Fruit fly (Drosophila melanogaster) whole organism, wandering third instar larva: Measurements from ENCODE around the gene CG13392.
A peak's percentile ranks its signal among the peaks of the same experiment; 100 is the strongest.

Experiments
- CG32264 ChIP-seq: fragments of 200-800 bp; sonication (Bioruptor generic); optimal IDR thresholded peaks from 2 replicates; lab custom pipeline; 2016; ENCODE audit warnings: missing biosample characterization, missing genetic modification characterization
- CG9705 ChIP-seq: fragments of 200-800 bp; sonication (Bioruptor generic); optimal IDR thresholded peaks from 2 replicates; lab custom pipeline; 2018; ENCODE audit warnings: missing biosample characterization, mild to moderate bottlenecking, missing genetic modification characterization
- CrebA ChIP-seq: fragments of 200-800 bp; sonication (Bioruptor generic); optimal IDR thresholded peaks from 2 replicates; lab custom pipeline; 2016; ENCODE audit warnings: missing biosample characterization, mild to moderate bottlenecking, missing genetic modification characterization, borderline replicate concordance
- Dfd ChIP-seq: fragments of >200 bp; optimal IDR thresholded peaks from 2 replicates; lab custom pipeline; 2017; ENCODE audit warnings: missing biosample characterization, missing genetic modification characterization
- Dif ChIP-seq: fragments of 200-275, 200-300 bp; sonication (Bioruptor generic); optimal IDR thresholded peaks from 2 replicates; lab custom pipeline; 2018; ENCODE audit warnings: missing biosample characterization, missing genetic modification characterization; ENCODE audit not compliant: partially characterized antibody
- GATAd ChIP-seq: sonication (Bioruptor generic); optimal IDR thresholded peaks from 2 replicates; lab custom pipeline; 2016; ENCODE audit warnings: missing biosample characterization, missing genetic modification characterization
- HLH106 ChIP-seq: fragments of 200-800 bp; optimal IDR thresholded peaks from 3 replicates; lab custom pipeline; 2019; ENCODE audit warnings: missing biosample characterization, mild to moderate bottlenecking, missing genetic modification characterization, moderate library complexity
- Hnf4 ChIP-seq: fragments of 200-800 bp; sonication (Bioruptor generic); optimal IDR thresholded peaks from 2 replicates; lab custom pipeline; 2016; ENCODE audit warnings: missing biosample characterization, mild to moderate bottlenecking, missing genetic modification characterization
- Hr83 ChIP-seq: fragments of 200-300 bp; sonication (Bioruptor generic); optimal IDR thresholded peaks from 2 replicates; lab custom pipeline; 2016; ENCODE audit warnings: missing biosample characterization, mild to moderate bottlenecking, missing genetic modification characterization, moderate library complexity; ENCODE audit not compliant: poor library complexity, severe bottlenecking
- Jra ChIP-seq: sonication (Bioruptor generic); optimal IDR thresholded peaks from 2 replicates; lab custom pipeline; 2016; ENCODE audit warnings: missing biosample characterization, missing genetic modification characterization
- Mio ChIP-seq: sonication (Bioruptor generic); optimal IDR thresholded peaks from 2 replicates; lab custom pipeline; 2016; ENCODE audit warnings: missing biosample characterization, missing genetic modification characterization
- Myc ChIP-seq: fragments of >200 bp; optimal IDR thresholded peaks from 2 replicates; lab custom pipeline; 2017
- N ChIP-seq: fragments of >200 bp; optimal IDR thresholded peaks from 2 replicates; lab custom pipeline; 2018; ENCODE audit warnings: missing biosample characterization, missing external identifiers, missing genetic modification characterization
- OdsH ChIP-seq: fragments of 200-800 bp; sonication (Bioruptor generic); optimal IDR thresholded peaks from 2 replicates; lab custom pipeline; 2016; ENCODE audit warnings: missing biosample characterization, mild to moderate bottlenecking, missing genetic modification characterization
- Rel ChIP-seq, 2 experiments: fragments of 200-800 bp; sonication (Bioruptor generic) in 1 of 2; optimal IDR thresholded peaks; 2 replicates in 1 of 2; 3 replicates in 1 of 2; lab custom pipeline; 2016 to 2019; ENCODE audit warnings: mild to moderate bottlenecking in 2 of 2, missing biosample characterization in 2 of 2, missing genetic modification characterization in 2 of 2, moderate library complexity in 1 of 2
- Sp1 ChIP-seq: fragments of 200-800 bp; sonication (Bioruptor generic); optimal IDR thresholded peaks from 3 replicates; lab custom pipeline; 2019; ENCODE audit warnings: missing biosample characterization, mild to moderate bottlenecking, missing genetic modification characterization, moderate library complexity
- Vsx2 ChIP-seq: fragments of 200-300, 225-300 bp; sonication (Bioruptor generic); optimal IDR thresholded peaks from 2 replicates; lab custom pipeline; 2018; ENCODE audit warnings: missing biosample characterization, missing genetic modification characterization; ENCODE audit not compliant: partially characterized antibody
- br ChIP-seq: fragments of 200-800 bp; sonication (Bioruptor generic); optimal IDR thresholded peaks from 2 replicates; lab custom pipeline; 2016; ENCODE audit warnings: missing biosample characterization, missing genetic modification characterization
- brk ChIP-seq: fragments of 200-800 bp; sonication (Bioruptor generic); optimal IDR thresholded peaks from 2 replicates; lab custom pipeline; 2016; ENCODE audit warnings: missing biosample characterization, mild to moderate bottlenecking, missing genetic modification characterization
- dl ChIP-seq, 2 experiments: fragments of 175-275, 200-275 bp in 1 of 2; fragments of 200-275 bp in 1 of 2; sonication (Bioruptor generic); optimal IDR thresholded peaks; lab custom pipeline; 2018; ENCODE audit warnings: mild to moderate bottlenecking in 2 of 2, missing biosample characterization in 2 of 2, missing genetic modification characterization in 2 of 2, moderate library complexity in 2 of 2; ENCODE audit not compliant: partially characterized antibody in 2 of 2, insufficient read depth in 1 of 2
- dmrt93B ChIP-seq: fragments of 200-800 bp; sonication (Bioruptor generic); optimal IDR thresholded peaks from 2 replicates; lab custom pipeline; 2018; ENCODE audit warnings: missing biosample characterization, mild to moderate bottlenecking, missing genetic modification characterization
- dsf ChIP-seq: sonication (Bioruptor generic); optimal IDR thresholded peaks from 2 replicates; lab custom pipeline; 2016; ENCODE audit warnings: missing biosample characterization, missing genetic modification characterization, borderline replicate concordance
- ey ChIP-seq: fragments of 200-800 bp; sonication (Bioruptor generic); optimal IDR thresholded peaks from 2 replicates; lab custom pipeline; 2016; ENCODE audit warnings: missing biosample characterization, missing genetic modification characterization
- foxo ChIP-seq, 2 experiments: fragments of 200-800 bp; sonication (Bioruptor generic); optimal IDR thresholded peaks; 2 replicates in 1 of 2; 3 replicates in 1 of 2; lab custom pipeline; 2016 to 2017; ENCODE audit warnings: missing biosample characterization in 2 of 2, missing genetic modification characterization in 2 of 2
- fru ChIP-seq: fragments of 200-800 bp; sonication (Bioruptor generic); optimal IDR thresholded peaks from 3 replicates; lab custom pipeline; 2016; ENCODE audit warnings: missing biosample characterization, mild to moderate bottlenecking, missing genetic modification characterization
- jim ChIP-seq: fragments of 175-275, 200-325 bp; sonication (Bioruptor generic); optimal IDR thresholded peaks from 2 replicates; lab custom pipeline; 2016; ENCODE audit warnings: missing biosample characterization, mild to moderate bottlenecking, missing genetic modification characterization
- lola ChIP-seq: fragments of >200 bp; optimal IDR thresholded peaks from 2 replicates; lab custom pipeline; 2017; ENCODE audit warnings: missing biosample characterization, missing genetic modification characterization
- pan ChIP-seq: fragments of >200 bp; optimal IDR thresholded peaks from 2 replicates; lab custom pipeline; 2017
- psq ChIP-seq: fragments of 200-800 bp; sonication (Bioruptor generic); optimal IDR thresholded peaks from 3 replicates; lab custom pipeline; 2017; ENCODE audit warnings: missing biosample characterization, mild to moderate bottlenecking, missing genetic modification characterization, moderate library complexity
- rgr ChIP-seq: fragments of 200-800 bp; sonication (Bioruptor generic); optimal IDR thresholded peaks from 3 replicates; lab custom pipeline; 2016; ENCODE audit warnings: missing biosample characterization, mild to moderate bottlenecking, missing genetic modification characterization
- sage ChIP-seq: fragments of 200-800 bp; sonication (Bioruptor generic); optimal IDR thresholded peaks from 2 replicates; lab custom pipeline; 2016; ENCODE audit warnings: missing biosample characterization, mild to moderate bottlenecking, missing genetic modification characterization
- sv ChIP-seq: fragments of 200-800 bp; sonication (Bioruptor generic); optimal IDR thresholded peaks from 3 replicates; lab custom pipeline; 2016; ENCODE audit warnings: missing biosample characterization, missing genetic modification characterization
- tai ChIP-seq: sonication (Bioruptor generic); optimal IDR thresholded peaks from 2 replicates; lab custom pipeline; 2016; ENCODE audit warnings: missing biosample characterization, missing genetic modification characterization
- usp ChIP-seq: fragments of >200 bp; optimal IDR thresholded peaks from 2 replicates; lab custom pipeline; 2017; ENCODE audit warnings: missing biosample characterization, missing genetic modification characterization
- woc ChIP-seq: sonication (Bioruptor generic); optimal IDR thresholded peaks from 2 replicates; lab custom pipeline; 2016; ENCODE audit warnings: missing biosample characterization, mild to moderate bottlenecking, missing genetic modification characterization

Gene CG13392

DNA sequence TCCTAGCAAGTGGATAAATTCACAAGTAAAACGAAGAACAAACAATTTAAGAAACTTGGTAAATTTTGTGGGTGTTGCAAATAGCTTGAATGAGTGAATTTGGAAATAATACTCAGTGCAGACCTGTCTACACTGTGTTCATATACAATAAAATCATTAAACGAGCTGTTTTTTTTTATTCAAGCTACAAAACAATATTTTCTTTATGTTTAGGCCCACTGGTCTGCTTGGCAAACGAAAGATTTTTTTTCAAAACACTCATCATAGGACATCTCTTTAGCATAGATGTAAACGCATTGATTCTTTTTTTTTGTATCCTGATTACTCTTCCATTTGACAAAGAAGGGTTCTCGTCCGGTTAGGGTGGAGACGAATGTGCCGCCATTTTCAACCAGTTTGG lies 9.7 kb upstream of the CG13392 start, which contains the start of gene CG42820:
CG42820 (minus strand) TSS at position 101 of the 400 bp plus-strand sequence.
- TF ChIP-seq tai (GFP tag; lab: Kevin White, UChicago) (no peak), pan (no peak), Myc (lab: Kevin White, UChicago) (no peak), dl (GFP tag; optimal IDR thresholded peaks at IDR 0.05; lab: Kevin White, UChicago; ENCODE audit: insufficient read depth in 1 of 2, partially characterized antibody in 2 of 2) (no peak), sv (GFP tag; lab: Kevin White, UChicago) (no peak), usp (GFP tag; lab: Kevin White, UChicago) (no peak), br (GFP tag; lab: Kevin White, UChicago) (no peak), brk (no peak), Sp1 (GFP tag; lab: Kevin White, UChicago) (no peak), CG9705 (no peak), Hr83 (GFP tag; lab: Kevin White, UChicago) (no peak), dmrt93B (no peak), Jra (GFP tag; lab: Kevin White, UChicago) (no peak), woc (GFP tag; lab: Kevin White, UChicago) (no peak), HLH106 (tag; lab: Kevin White, UChicago) (no peak), ey (no peak), rgr (GFP tag; lab: Kevin White, UChicago) (no peak), Rel (GFP tag; optimal IDR thresholded peaks at IDR 0.05; lab: Kevin White, UChicago) (no peak), Rel (tag; optimal IDR thresholded peaks at IDR 0.05; lab: Kevin White, UChicago) (no peak), OdsH (GFP tag; lab: Kevin White, UChicago) (no peak), Vsx2 (no peak)

DNA sequence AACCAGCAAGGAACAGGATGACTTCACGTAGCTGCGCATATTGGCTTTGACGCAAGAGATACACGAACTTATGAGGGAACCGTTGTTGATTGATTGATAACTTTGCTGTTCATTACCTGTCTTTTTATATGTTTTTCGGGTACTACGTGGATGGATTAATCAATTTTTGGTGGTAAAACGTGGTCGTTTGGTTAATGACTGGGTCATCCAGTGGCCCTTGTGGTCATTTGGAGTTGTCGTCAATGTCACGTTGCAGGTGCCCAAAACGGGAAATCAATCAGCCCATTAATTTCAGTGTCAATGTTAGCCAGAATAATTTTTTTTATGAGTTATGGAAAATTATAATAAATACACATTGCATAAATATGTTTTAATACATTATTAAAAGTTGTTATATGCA lies 6.6 kb upstream of the CG13392 start, which contains the start of gene CG42819:
CG42819 (minus strand) TSS at position 101 of the 400 bp plus-strand sequence.
- no peak for TF ChIP-seq Mio (GFP tag; lab: Kevin White, UChicago)
- no peak for TF ChIP-seq pan
- no peak for TF ChIP-seq CG9705
- no peak for TF ChIP-seq br (GFP tag; lab: Kevin White, UChicago)
- no peak for TF ChIP-seq woc (GFP tag; lab: Kevin White, UChicago)
- TF ChIP-seq foxo (GFP tag; optimal IDR thresholded peaks at IDR 0.05; lab: Kevin White, UChicago) = no peak
- no peak for TF ChIP-seq HLH106 (tag; lab: Kevin White, UChicago)
- no peak for TF ChIP-seq Jra (GFP tag; lab: Kevin White, UChicago)
- no peak for TF ChIP-seq Dif (GFP tag; lab: Kevin White, UChicago)
- TF ChIP-seq dl (GFP tag; optimal IDR thresholded peaks at IDR 0.05; lab: Kevin White, UChicago; ENCODE audit: insufficient read depth in 1 of 2, partially characterized antibody in 2 of 2) = no peak

DNA sequence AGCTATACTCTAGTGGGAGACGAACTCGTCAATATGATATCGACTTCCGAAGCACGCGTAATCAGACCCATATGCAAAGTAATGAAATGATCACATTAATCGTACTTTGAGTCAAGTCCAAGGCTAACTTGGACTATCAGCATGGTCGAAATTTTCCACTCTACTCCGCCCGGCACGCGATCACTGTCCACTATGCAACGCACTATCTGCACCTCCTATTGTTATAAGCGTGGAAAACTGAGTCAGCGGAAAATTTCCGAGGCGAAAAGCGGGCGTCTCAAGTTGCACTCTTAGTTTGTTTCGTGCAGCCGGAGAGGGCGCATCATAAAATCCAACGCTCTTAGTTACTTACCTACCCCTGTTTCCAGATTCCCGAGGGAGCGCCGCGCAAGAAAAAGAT lies 3.2 kb upstream of the CG13392 start:
- no peak for TF ChIP-seq Dfd (GFP tag; lab: Kevin White, UChicago)
- no peak for TF ChIP-seq psq (GFP tag; lab: Kevin White, UChicago)
- TF ChIP-seq rgr (GFP tag; lab: Kevin White, UChicago) = no peak

DNA sequence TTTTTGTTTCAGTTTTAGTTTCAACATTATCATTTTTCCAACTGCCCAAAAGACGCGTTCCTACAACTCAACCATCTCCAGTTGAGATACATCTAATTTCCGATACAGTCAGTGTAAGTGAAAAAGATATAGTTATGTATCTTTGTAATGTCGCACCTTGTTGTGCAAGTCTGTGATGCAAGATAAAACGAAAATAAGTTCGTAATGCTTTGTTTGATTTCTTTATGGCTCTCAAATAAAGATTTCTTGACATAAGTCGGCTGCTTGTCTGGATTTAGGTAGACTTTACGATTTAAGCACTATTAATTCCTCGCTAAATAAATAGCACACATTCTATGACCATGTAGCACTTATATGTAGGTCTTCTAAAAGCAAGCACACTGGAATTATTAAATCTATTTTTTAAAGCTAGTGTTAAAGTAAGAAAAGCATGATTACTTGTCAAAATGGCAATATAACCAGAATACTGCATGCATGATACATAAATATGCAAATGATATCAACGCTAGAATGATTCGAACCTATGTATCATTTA lies 2.4 kb upstream of the CG13392 start:
- no peak for TF ChIP-seq Dif (GFP tag; lab: Kevin White, UChicago)
- TF ChIP-seq, all 38 proteins: peak for 0

DNA sequence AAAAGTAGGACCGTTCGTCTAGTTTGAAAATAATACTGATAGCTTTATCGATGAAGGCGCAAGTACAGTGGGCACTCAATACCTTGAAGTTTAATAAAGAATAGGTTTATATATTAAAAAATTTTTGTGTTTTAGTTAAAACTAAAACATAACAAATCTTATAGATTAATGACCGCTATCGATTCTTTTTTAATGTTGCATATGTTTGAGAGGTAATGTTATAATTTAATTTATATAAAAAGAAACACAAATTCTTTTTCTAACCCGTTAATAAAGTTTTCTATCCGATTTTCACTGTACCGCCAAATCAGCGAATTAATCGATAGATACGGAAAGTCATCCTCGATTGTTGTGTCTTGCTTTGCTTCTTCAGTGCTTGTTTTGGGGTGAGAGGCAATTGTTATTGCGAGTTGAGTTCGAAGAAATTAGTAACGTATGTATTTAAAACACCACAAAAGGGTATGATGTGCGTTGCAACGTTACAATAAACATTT lies 1.5 kb upstream of the CG13392 start, which contains the start of the genes Dad1 and CG13384:
Dad1 (minus strand) TSS at position 30 of the 494 bp plus-strand sequence.
CG13384 (plus strand) TSS at position 348 of the 494 bp plus-strand sequence.
- TF ChIP-seq Hnf4 = peak; percentile 85
- TF ChIP-seq pan = no peak
- peak; percentile 83 for TF ChIP-seq sage (GFP tag; lab: Kevin White, UChicago)
- no peak for TF ChIP-seq Dif (GFP tag; lab: Kevin White, UChicago)
- TF ChIP-seq CrebA (GFP tag; lab: Kevin White, UChicago) = no peak
- TF ChIP-seq tai (GFP tag; lab: Kevin White, UChicago) = peak; percentile 90
- peak; percentile 70 for TF ChIP-seq Rel (GFP tag; optimal IDR thresholded peaks at IDR 0.05; lab: Kevin White, UChicago)
- TF ChIP-seq Rel (tag; optimal IDR thresholded peaks at IDR 0.05; lab: Kevin White, UChicago) = peak; percentile 85
- peak; percentile 84 for TF ChIP-seq Jra (GFP tag; lab: Kevin White, UChicago)
- peak; percentile 28 for TF ChIP-seq Hr83 (GFP tag; lab: Kevin White, UChicago)
- TF ChIP-seq Dfd (GFP tag; lab: Kevin White, UChicago) = no peak
- TF ChIP-seq fru (GFP tag; lab: Kevin White, UChicago) = peak; percentile 92
- TF ChIP-seq dsf (GFP tag; lab: Kevin White, UChicago) = peak; percentile 82
- TF ChIP-seq GATAd (GFP tag; lab: Kevin White, UChicago) = peak; percentile 65
- peak; percentile 42 for TF ChIP-seq Mio (GFP tag; lab: Kevin White, UChicago)
- TF ChIP-seq Sp1 (GFP tag; lab: Kevin White, UChicago) = peak; percentile 96
- no peak for TF ChIP-seq N
- no peak for TF ChIP-seq Myc (lab: Kevin White, UChicago)
- TF ChIP-seq lola (GFP tag; lab: Kevin White, UChicago) = no peak
- peak; percentile 94 for TF ChIP-seq OdsH (GFP tag; lab: Kevin White, UChicago)
- TF ChIP-seq psq (GFP tag; lab: Kevin White, UChicago) = peak; percentile 93
- peak; percentile 88 for TF ChIP-seq sv (GFP tag; lab: Kevin White, UChicago)
- peak; percentile 93 for TF ChIP-seq rgr (GFP tag; lab: Kevin White, UChicago)
- no peak for TF ChIP-seq Vsx2
- TF ChIP-seq HLH106 (tag; lab: Kevin White, UChicago) = peak; percentile 97
- no peak for TF ChIP-seq dl (GFP tag; optimal IDR thresholded peaks at IDR 0.05; lab: Kevin White, UChicago; ENCODE audit: insufficient read depth in 1 of 2, partially characterized antibody in 2 of 2)
- peak; percentile 94 for TF ChIP-seq brk
- TF ChIP-seq usp (GFP tag; lab: Kevin White, UChicago) = no peak
- no peak for TF ChIP-seq jim
- peak; percentile 32 for TF ChIP-seq CG32264 (GFP tag; lab: Kevin White, UChicago)
- TF ChIP-seq dmrt93B = peak; percentile 90
- peak; percentile 92 for TF ChIP-seq woc (GFP tag; lab: Kevin White, UChicago)
